Worm (Caenorhabditis elegans): ENCODE measurements around the gene trr-1.

DNA sequence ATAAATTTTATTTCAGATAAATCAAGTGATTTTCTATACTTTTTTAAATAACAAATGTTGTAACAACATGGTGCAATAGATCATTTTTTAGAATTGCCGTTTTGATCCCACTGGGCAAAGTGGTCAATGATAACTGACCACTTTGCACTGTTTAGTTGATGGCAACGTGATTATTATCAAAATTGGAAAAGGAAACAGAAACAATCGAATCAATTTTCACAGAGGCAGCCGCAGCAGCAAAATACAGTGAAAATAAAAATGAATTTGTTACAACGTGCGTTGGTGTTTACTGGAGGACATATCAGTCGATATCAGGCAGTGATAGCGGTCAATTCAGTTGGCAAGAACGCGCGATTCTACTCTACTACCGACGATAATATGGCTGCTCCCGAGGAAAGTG is 30.1 kb upstream of the trr-1 start, which contains the start of gene VF13D12L.3:
- TF ChIP-seq rnt-1 (tag; optimal IDR thresholded peaks at IDR 0.05) (no peak), ceh-22 (tag; optimal IDR thresholded peaks at IDR 0.05) (no peak), nhr-11 (tag; optimal IDR thresholded peaks at IDR 0.05) (no peak), C08G9.2 (tag; optimal IDR thresholded peaks at IDR 0.05) (no peak), ama-1 (optimal IDR thresholded peaks at IDR 0.05) (no peak), dmd-4 (tag; optimal IDR thresholded peaks at IDR 0.05; ENCODE audit: borderline replicate concordance) (no peak)

Data from whole organism, late embryonic.